Fruit fly (Drosophila melanogaster) whole organism, wandering third instar larva: Measurements from ENCODE around the gene CG14326.

Experiments
- Abd-B ChIP-seq: fragments of >200 bp; optimal IDR thresholded peaks from 2 replicates; lab custom pipeline; 2017; ENCODE audit warnings: missing biosample characterization, missing genetic modification characterization
- CG9705 ChIP-seq: fragments of 200-800 bp; sonication (Bioruptor generic); optimal IDR thresholded peaks from 2 replicates; lab custom pipeline; 2018; ENCODE audit warnings: missing biosample characterization, mild to moderate bottlenecking, missing genetic modification characterization
- Dfd ChIP-seq: fragments of >200 bp; optimal IDR thresholded peaks from 2 replicates; lab custom pipeline; 2017; ENCODE audit warnings: missing biosample characterization, missing genetic modification characterization
- Dif ChIP-seq: fragments of 200-275, 200-300 bp; sonication (Bioruptor generic); optimal IDR thresholded peaks from 2 replicates; lab custom pipeline; 2018; ENCODE audit warnings: missing biosample characterization, missing genetic modification characterization; ENCODE audit not compliant: partially characterized antibody
- HLH106 ChIP-seq: fragments of 200-800 bp; optimal IDR thresholded peaks from 3 replicates; lab custom pipeline; 2019; ENCODE audit warnings: missing biosample characterization, mild to moderate bottlenecking, missing genetic modification characterization, moderate library complexity
- Jra ChIP-seq: sonication (Bioruptor generic); optimal IDR thresholded peaks from 2 replicates; lab custom pipeline; 2016; ENCODE audit warnings: missing biosample characterization, missing genetic modification characterization
- Myc ChIP-seq: fragments of >200 bp; optimal IDR thresholded peaks from 2 replicates; lab custom pipeline; 2017
- dmrt93B ChIP-seq: fragments of 200-800 bp; sonication (Bioruptor generic); optimal IDR thresholded peaks from 2 replicates; lab custom pipeline; 2018; ENCODE audit warnings: missing biosample characterization, mild to moderate bottlenecking, missing genetic modification characterization
- pan ChIP-seq: fragments of >200 bp; optimal IDR thresholded peaks from 2 replicates; lab custom pipeline; 2017
- psq ChIP-seq: fragments of 200-800 bp; sonication (Bioruptor generic); optimal IDR thresholded peaks from 3 replicates; lab custom pipeline; 2017; ENCODE audit warnings: missing biosample characterization, mild to moderate bottlenecking, missing genetic modification characterization, moderate library complexity
- rgr ChIP-seq: fragments of 200-800 bp; sonication (Bioruptor generic); optimal IDR thresholded peaks from 3 replicates; lab custom pipeline; 2016; ENCODE audit warnings: missing biosample characterization, mild to moderate bottlenecking, missing genetic modification characterization

- TF ChIP-seq HLH106 (tag; lab: Kevin White, UChicago) (no peak), CG9705 (GFP tag; lab: Kevin White, UChicago) (no peak), dmrt93B (no peak), Myc (lab: Kevin White, UChicago) (no peak), Dfd (GFP tag; lab: Kevin White, UChicago) (no peak), Dif (no peak), Abd-B (GFP tag; lab: Kevin White, UChicago) (no peak), pan (lab: Kevin White, UChicago) (no peak), psq (GFP tag; lab: Kevin White, UChicago) (no peak), rgr (no peak), Jra (GFP tag; lab: Kevin White, UChicago) (no peak)
These were observed 36.1 kb downstream of the CG14326 start for dm6 chr3R:17655040-17655439.
